Worm (Caenorhabditis elegans) whole organism, young adult: ENCODE measurements around the gene F58D12.1.

Experiments
- C06A6.2 ChIP-seq: fragments of 200-800 bp; sonication (Bioruptor generic); conservative IDR thresholded peaks from 2 replicates; pipeline ENCODE4 v1.3.6; 2022; ENCODE audit warnings: missing genetic modification characterization, missing compliant biosample characterization
- D2030.7 ChIP-seq: fragments of 200-800 bp; sonication (Bioruptor generic); IDR thresholded peaks from 2 replicates; pipeline ENCODE4 v1.3.6; 2022; ENCODE audit warnings: missing genetic modification reagents, missing genetic modification characterization, missing compliant biosample characterization
- F22D6.2 ChIP-seq: sonication (generic microtip); optimal IDR thresholded peaks from 2 replicates; lab custom pipeline; 2016; ENCODE audit warnings: mild to moderate bottlenecking, missing genetic modification characterization, missing compliant biosample characterization
- F39B2.1 ChIP-seq: fragments of 200-800 bp; sonication (Bioruptor generic); IDR thresholded peaks from 2 replicates; pipeline ENCODE4 v1.3.6; 2022; ENCODE audit warnings: missing genetic modification reagents, missing genetic modification characterization, missing compliant biosample characterization
- F49E8.2 ChIP-seq: sonication (generic microtip); optimal IDR thresholded peaks from 3 replicates; lab custom pipeline; 2017; ENCODE audit warnings: missing genetic modification characterization, mild to moderate bottlenecking, missing compliant biosample characterization, antibody characterized with exemption, moderate library complexity; ENCODE audit not compliant: insufficient read depth
- K11D2.4 ChIP-seq: fragments of 200-800 bp; sonication (Bioruptor generic); IDR thresholded peaks from 2 replicates; pipeline ENCODE4 v1.3.6; 2022; ENCODE audit warnings: missing genetic modification reagents, missing genetic modification characterization, missing compliant biosample characterization
- K12H6.12 ChIP-seq: fragments of 200-800 bp; sonication (Bioruptor generic); optimal IDR thresholded peaks from 2 replicates; lab custom pipeline; 2018; ENCODE audit warnings: mild to moderate bottlenecking, missing genetic modification characterization, missing compliant biosample characterization
- T26A5.8 ChIP-seq: sonication (generic microtip); optimal IDR thresholded peaks from 2 replicates; lab custom pipeline; 2016; ENCODE audit warnings: missing genetic modification characterization, missing compliant biosample characterization
- Y56A3A.18 ChIP-seq: fragments of 200-800 bp; sonication (Bioruptor generic); IDR thresholded peaks from 2 replicates; pipeline ENCODE4 v1.3.6; 2022; ENCODE audit warnings: missing genetic modification reagents, missing genetic modification characterization, missing compliant biosample characterization
- Y95B8A.8 ChIP-seq: fragments of 200-800 bp; sonication (Bioruptor generic); IDR thresholded peaks from 2 replicates; pipeline ENCODE4 v1.3.6; 2022; ENCODE audit warnings: missing genetic modification reagents, missing genetic modification characterization, missing compliant biosample characterization
- ZK185.1 ChIP-seq: sonication (generic microtip); optimal IDR thresholded peaks from 2 replicates; lab custom pipeline; 2016; ENCODE audit warnings: mild to moderate bottlenecking, missing genetic modification characterization, missing compliant biosample characterization; ENCODE audit not compliant: poor library complexity, severe bottlenecking
- attf-5 ChIP-seq: fragments of 200-800 bp; sonication (Bioruptor generic); optimal IDR thresholded peaks from 2 replicates; lab custom pipeline; 2018; ENCODE audit warnings: mild to moderate bottlenecking, missing genetic modification characterization, missing compliant biosample characterization
- attf-6 ChIP-seq: fragments of 200-800 bp; sonication (Bioruptor generic); IDR thresholded peaks from 2 replicates; pipeline ENCODE4 v1.3.6; 2022; ENCODE audit warnings: missing genetic modification reagents, missing genetic modification characterization, missing compliant biosample characterization
- bed-1 ChIP-seq: fragments of 200-800 bp; sonication (Bioruptor generic); IDR thresholded peaks from 2 replicates; pipeline ENCODE4 v1.3.6; 2022; ENCODE audit warnings: missing genetic modification reagents, missing genetic modification characterization, missing compliant biosample characterization
- bed-2 ChIP-seq: fragments of 200-800 bp; sonication (Bioruptor generic); IDR thresholded peaks from 2 replicates; pipeline ENCODE4 v1.3.6; 2022; ENCODE audit warnings: missing genetic modification reagents, missing genetic modification characterization, missing compliant biosample characterization
- ccch-3 ChIP-seq: fragments of 200-800 bp; sonication (Bioruptor generic); optimal IDR thresholded peaks from 2 replicates; lab custom pipeline; 2018; ENCODE audit warnings: mild to moderate bottlenecking, missing genetic modification characterization, missing compliant biosample characterization
- cebp-1 ChIP-seq, 2 experiments: fragments of 200-800 bp in 1 of 2; sonication (Bioruptor generic) in 1 of 2; sonication (generic microtip) in 1 of 2; IDR thresholded peaks in 1 of 2; optimal IDR thresholded peaks in 1 of 2; 2 replicates each; pipeline versions ENCODE4 v1.3.6 to Lab custom; 2017 to 2022; ENCODE audit warnings: missing compliant biosample characterization in 2 of 2, missing genetic modification characterization in 2 of 2, mild to moderate bottlenecking in 1 of 2, missing genetic modification reagents in 1 of 2, moderate library complexity in 1 of 2
- cebp-2 ChIP-seq: fragments of 200-800 bp; sonication (Bioruptor generic); IDR thresholded peaks from 2 replicates; pipeline ENCODE4 v1.3.6; 2022; ENCODE audit warnings: missing genetic modification characterization, missing compliant biosample characterization
- ceh-40 ChIP-seq: fragments of 200-800 bp; sonication (Bioruptor generic); IDR thresholded peaks from 2 replicates; pipeline ENCODE4 v1.3.6; 2022; ENCODE audit warnings: missing genetic modification characterization, missing compliant biosample characterization
- die-1 ChIP-seq: sonication (generic microtip); optimal IDR thresholded peaks from 2 replicates; lab custom pipeline; 2016; ENCODE audit warnings: missing genotype, mild to moderate bottlenecking, missing genetic modification characterization, missing compliant biosample characterization
- dpl-1 ChIP-seq: fragments of 150-350 bp; optimal IDR thresholded peaks from 2 replicates; lab custom pipeline; 2014; ENCODE audit warnings: missing biosample characterization, missing genetic modification reagents, missing genetic modification characterization
- egl-18 ChIP-seq: fragments of 200-800 bp; sonication (Bioruptor generic); IDR thresholded peaks from 2 replicates; pipeline ENCODE4 v1.3.6; 2022; ENCODE audit warnings: missing genetic modification reagents, missing genetic modification characterization, missing compliant biosample characterization
- ekl-4 ChIP-seq: fragments of 200-800 bp; sonication (Bioruptor generic); IDR thresholded peaks from 2 replicates; pipeline ENCODE4 v1.3.6; 2022; ENCODE audit warnings: missing genetic modification reagents, missing genetic modification characterization, missing compliant biosample characterization
- fkh-3 ChIP-seq: sonication (generic microtip); optimal IDR thresholded peaks from 2 replicates; lab custom pipeline; 2016; ENCODE audit warnings: mild to moderate bottlenecking, missing genetic modification characterization, missing compliant biosample characterization
- hrde-1 ChIP-seq: sonication (generic microtip); optimal IDR thresholded peaks from 2 replicates; lab custom pipeline; 2016; ENCODE audit warnings: missing genetic modification characterization, mild to moderate bottlenecking, missing compliant biosample characterization, moderate library complexity, missing genotype, missing genetic modification reagents, borderline replicate concordance
- hsf-1 ChIP-seq: fragments of 200-800 bp; sonication (Bioruptor generic); IDR thresholded peaks from 2 replicates; pipeline ENCODE4 v1.3.6; 2022; ENCODE audit warnings: missing genetic modification reagents, missing genetic modification characterization, missing compliant biosample characterization
- lag-1 ChIP-seq: fragments of 200-800 bp; sonication (Bioruptor generic); IDR thresholded peaks from 2 replicates; pipeline ENCODE4 v1.3.6; 2022; ENCODE audit warnings: missing genetic modification reagents, missing genetic modification characterization, missing compliant biosample characterization
- lin-40 ChIP-seq: sonication (generic microtip); optimal IDR thresholded peaks from 2 replicates; lab custom pipeline; 2016; ENCODE audit warnings: missing genetic modification characterization, mild to moderate bottlenecking, missing compliant biosample characterization, missing genotype, missing genetic modification reagents
- lin-54 ChIP-seq: fragments of 200-800 bp; sonication (Bioruptor generic); optimal IDR thresholded peaks from 2 replicates; lab custom pipeline; 2018; ENCODE audit warnings: mild to moderate bottlenecking, missing genetic modification characterization, missing compliant biosample characterization
- madf-10 ChIP-seq: sonication (generic microtip); optimal IDR thresholded peaks from 2 replicates; lab custom pipeline; 2016; ENCODE audit warnings: mild to moderate bottlenecking, missing genetic modification characterization, missing compliant biosample characterization
- madf-6 ChIP-seq: fragments of 200-800 bp; sonication (Bioruptor generic); IDR thresholded peaks from 2 replicates; pipeline ENCODE4 v1.3.6; 2022; ENCODE audit warnings: missing genetic modification reagents, missing genetic modification characterization, missing compliant biosample characterization
- mxl-1 ChIP-seq: sonication (generic microtip); optimal IDR thresholded peaks from 2 replicates; lab custom pipeline; 2016; ENCODE audit warnings: missing genetic modification characterization, missing compliant biosample characterization
- nfya-1 ChIP-seq: sonication (generic microtip); optimal IDR thresholded peaks from 2 replicates; lab custom pipeline; 2017; ENCODE audit warnings: antibody characterized with exemption, missing compliant biosample characterization, missing genetic modification characterization, borderline replicate concordance; ENCODE audit not compliant: insufficient read depth
- nfyb-1 ChIP-seq: fragments of 200-800 bp; sonication (Bioruptor generic); IDR thresholded peaks from 2 replicates; pipeline ENCODE4 v1.3.6; 2022; ENCODE audit warnings: missing genetic modification reagents, missing genetic modification characterization, missing compliant biosample characterization
- nhr-179 ChIP-seq: sonication (generic microtip); optimal IDR thresholded peaks from 2 replicates; lab custom pipeline; 2016; ENCODE audit warnings: mild to moderate bottlenecking, missing genetic modification characterization, missing compliant biosample characterization
- nhr-80 ChIP-seq: sonication (generic microtip); optimal IDR thresholded peaks from 2 replicates; lab custom pipeline; 2016; ENCODE audit warnings: missing genetic modification characterization, missing compliant biosample characterization
- nhr-90 ChIP-seq: sonication (generic microtip); optimal IDR thresholded peaks from 2 replicates; lab custom pipeline; 2016; ENCODE audit warnings: missing genotype, mild to moderate bottlenecking, missing genetic modification characterization, missing compliant biosample characterization
- pbrm-1 ChIP-seq: fragments of 200-800 bp; sonication (Bioruptor generic); IDR thresholded peaks from 2 replicates; pipeline ENCODE4 v1.3.6; 2022; ENCODE audit warnings: missing genetic modification reagents, missing genetic modification characterization, missing compliant biosample characterization
- rpc-1 ChIP-seq, 2 experiments: fragments of 150-350 bp in 1 of 2; sonication (generic microtip) in 1 of 2; optimal IDR thresholded peaks; 2 replicates each; lab custom pipeline; 2014 to 2018; ENCODE audit warnings: missing biosample characterization in 1 of 2, missing genetic modification characterization in 1 of 2, missing genetic modification reagents in 1 of 2, missing genotype in 1 of 2
- snpc-1.3 ChIP-seq: sonication (generic microtip); optimal IDR thresholded peaks from 2 replicates; lab custom pipeline; 2017; ENCODE audit warnings: missing genetic modification characterization, mild to moderate bottlenecking, missing compliant biosample characterization, antibody characterized with exemption, moderate library complexity, missing genotype, missing genetic modification reagents; ENCODE audit not compliant: insufficient read depth
- snpc-4 ChIP-seq, 5 experiments: fragments of 150-350 bp in 1 of 5; sonication (generic microtip) in 4 of 5; optimal IDR thresholded peaks; 2 replicates each; lab custom pipeline; 2014 to 2018; ENCODE audit warnings: missing genetic modification characterization in 5 of 5, missing biosample characterization in 3 of 5, antibody characterized with exemption in 2 of 5, mild to moderate bottlenecking in 2 of 5, missing compliant biosample characterization in 2 of 5, missing genotype in 2 of 5, moderate library complexity in 2 of 5, missing genetic modification reagents in 1 of 5
- sptf-2 ChIP-seq: fragments of 200-800 bp; sonication (Bioruptor generic); optimal IDR thresholded peaks from 2 replicates; lab custom pipeline; 2018; ENCODE audit warnings: mild to moderate bottlenecking, missing genetic modification characterization, missing compliant biosample characterization
- tbx-9 ChIP-seq: sonication (generic microtip); optimal IDR thresholded peaks from 2 replicates; lab custom pipeline; 2016; ENCODE audit warnings: borderline replicate concordance, missing genetic modification characterization, inconsistent platforms, missing compliant biosample characterization
- ztf-3 ChIP-seq: fragments of 200-800 bp; sonication (Bioruptor generic); optimal IDR thresholded peaks from 2 replicates; lab custom pipeline; 2018; ENCODE audit warnings: mild to moderate bottlenecking, missing genetic modification characterization, missing compliant biosample characterization

F58D12.1 gene

ce11 chrV:14092403-14092802 lies 43.0 kb downstream of the F58D12.1 start, which contains the start of gene D1086.3 (continued):
- no peak for TF ChIP-seq ceh-40 (GFP tag; lab: Robert Waterston, UW)
- TF ChIP-seq snpc-1.3 (tag; lab: Kevin White, UChicago): peak; percentile 93
- TF ChIP-seq nhr-90 (tag; lab: Kevin White, UChicago): no peak
- TF ChIP-seq F22D6.2 (tag; lab: Kevin White, UChicago): no peak
- peak; percentile 78 for TF ChIP-seq nfyb-1
- TF ChIP-seq lag-1 (GFP tag; lab: Robert Waterston, UW): no peak
- TF ChIP-seq madf-6 (GFP tag; lab: Robert Waterston, UW): peak; percentile 88
- TF ChIP-seq hsf-1 (GFP tag; lab: Robert Waterston, UW): no peak
- peak; percentile 51 for TF ChIP-seq mxl-1 (tag; lab: Kevin White, UChicago)
- no peak for TF ChIP-seq egl-18 (GFP tag; lab: Robert Waterston, UW)
- no peak for TF ChIP-seq cebp-1 (GFP tag; IDR thresholded peaks at IDR 0.05; lab: Robert Waterston, UW)
- TF ChIP-seq cebp-1 (tag; optimal IDR thresholded peaks at IDR 0.05; lab: Kevin White, UChicago): no peak
- no peak for TF ChIP-seq bed-2 (GFP tag; lab: Robert Waterston, UW)
- no peak for TF ChIP-seq nhr-80 (tag; lab: Kevin White, UChicago)
- no peak for TF ChIP-seq nhr-179 (tag; lab: Kevin White, UChicago)
- TF ChIP-seq attf-6: peak; percentile 93
- no peak for TF ChIP-seq Y56A3A.18 (GFP tag; lab: Robert Waterston, UW)
- TF ChIP-seq tbx-9 (tag; lab: Kevin White, UChicago): no peak
- peak; percentile 76 for TF ChIP-seq F49E8.2 (tag; lab: Kevin White, UChicago)
- TF ChIP-seq F39B2.1 (GFP tag; lab: Robert Waterston, UW): no peak
- no peak for TF ChIP-seq attf-5 (GFP tag; lab: Kevin White, UChicago)
- TF ChIP-seq rpc-1 (optimal IDR thresholded peaks at IDR 0.05; lab: Kevin White, UChicago): no peak
- no peak for TF ChIP-seq rpc-1 (tag; optimal IDR thresholded peaks at IDR 0.05; lab: Kevin White, UChicago)
- TF ChIP-seq madf-10 (tag; lab: Kevin White, UChicago): no peak
- TF ChIP-seq pbrm-1 (GFP tag; lab: Robert Waterston, UW): peak; percentile 95
- TF ChIP-seq nfya-1: no peak
- TF ChIP-seq C06A6.2 (GFP tag; lab: Robert Waterston, UW): no peak
- TF ChIP-seq T26A5.8 (tag; lab: Kevin White, UChicago): no peak
- TF ChIP-seq K12H6.12: peak; percentile 15
- no peak for TF ChIP-seq ZK185.1
- TF ChIP-seq K11D2.4 (GFP tag; lab: Robert Waterston, UW): no peak
- no peak for TF ChIP-seq bed-1 (GFP tag; lab: Robert Waterston, UW)
- peak; percentile 84 for TF ChIP-seq D2030.7
- TF ChIP-seq snpc-4 (GFP tag; optimal IDR thresholded peaks at IDR 0.05; lab: Kevin White, UChicago): peak; percentile 97
- TF ChIP-seq snpc-4 (tag; optimal IDR thresholded peaks at IDR 0.05; lab: Kevin White, UChicago): peak; percentile 95 to 99 (median 97)
- TF ChIP-seq ekl-4 (GFP tag; lab: Robert Waterston, UW): peak; percentile 55
- TF ChIP-seq lin-40 (tag; lab: Kevin White, UChicago): no peak
- 0 out of 2 replicates have a peak, but pooled peaks have one; percentile 32 for TF ChIP-seq Y95B8A.8 (GFP tag; lab: Robert Waterston, UW)
- no peak for TF ChIP-seq ztf-3 (GFP tag; lab: Kevin White, UChicago)
- peak; percentile 63 for TF ChIP-seq lin-54 (GFP tag; lab: Kevin White, UChicago)
- no peak for TF ChIP-seq ccch-3 (GFP tag; lab: Kevin White, UChicago)
- TF ChIP-seq fkh-3: no peak
- TF ChIP-seq sptf-2 (GFP tag; lab: Kevin White, UChicago): no peak
- no peak for TF ChIP-seq dpl-1 (GFP tag; lab: Kevin White, UChicago)
- TF ChIP-seq cebp-2 (GFP tag; lab: Robert Waterston, UW): no peak
- peak; percentile 27 for TF ChIP-seq hrde-1 (tag; lab: Kevin White, UChicago)
- TF ChIP-seq die-1 (tag; lab: Kevin White, UChicago): no peak
